Worm (Caenorhabditis elegans) whole organism, L4 larva: ENCODE measurements around the gene F42A6.5.
A peak's percentile ranks its signal among the peaks of the same experiment; 100 is the strongest.

Source experiments
- lin-1 ChIP-seq: fragments of 200-800 bp; sonication (Bioruptor generic); IDR thresholded peaks from 2 replicates; pipeline ENCODE4 v1.3.6; 2022; ENCODE audit warnings: missing genetic modification reagents, missing genetic modification characterization, missing compliant biosample characterization
- nhr-25 ChIP-seq: sonication (generic microtip); optimal IDR thresholded peaks from 2 replicates; lab custom pipeline; 2017; ENCODE audit warnings: missing genetic modification characterization, mild to moderate bottlenecking, missing compliant biosample characterization, antibody characterized with exemption, moderate library complexity, borderline replicate concordance; ENCODE audit not compliant: insufficient read depth
- nhr-76 ChIP-seq: fragments of 150-350 bp; optimal IDR thresholded peaks from 2 replicates; lab custom pipeline; 2014; ENCODE audit warnings: missing biosample characterization, missing genetic modification characterization

ce11 chrIV:3311243-3311642, 20.4 kb downstream of the F42A6.5 start, which contains the start of gene zip-11:
- 0 out of 2 replicates have a peak, but pooled peaks have one; percentile 25 for TF ChIP-seq lin-1 (GFP tag; lab: Robert Waterston, UW)
- no peak for TF ChIP-seq nhr-76 (tag; lab: Kevin White, UChicago)
- TF ChIP-seq nhr-25 = no peak
